Fruit fly (Drosophila melanogaster) whole organism, adult: ENCODE results near the gene CG10853.
A peak's percentile ranks its signal among the peaks of the same experiment; 100 is the strongest.

Source experiments
- CG11617 ChIP-seq: fragments of 200-800 bp; sonication (Bioruptor generic); optimal IDR thresholded peaks from 2 replicates; lab custom pipeline; 2017; ENCODE audit warnings: mild to moderate bottlenecking, missing biosample characterization, missing genetic modification reagents, missing genetic modification characterization
- CG12768 ChIP-seq: fragments of 200-800 bp; sonication (Bioruptor generic); optimal IDR thresholded peaks from 2 replicates; lab custom pipeline; 2017; ENCODE audit warnings: missing biosample characterization, missing genetic modification characterization, mild to moderate bottlenecking, moderate library complexity, missing genetic modification reagents
- CG14711 ChIP-seq: fragments of 200-800 bp; sonication (Bioruptor generic); optimal IDR thresholded peaks from 2 replicates; lab custom pipeline; 2018; ENCODE audit warnings: missing biosample characterization, mild to moderate bottlenecking, missing genetic modification characterization, moderate library complexity
- CG1620 ChIP-seq: fragments of 200-800 bp; sonication (Bioruptor generic); optimal IDR thresholded peaks from 2 replicates; lab custom pipeline; 2016; ENCODE audit warnings: missing biosample characterization, missing genetic modification characterization
- CG33017 ChIP-seq: fragments of 200-800 bp; sonication (Bioruptor generic); optimal IDR thresholded peaks from 2 replicates; lab custom pipeline; 2018; ENCODE audit warnings: missing biosample characterization, mild to moderate bottlenecking, missing genetic modification characterization, moderate library complexity
- CG5204 ChIP-seq: fragments of 200-800 bp; sonication (Bioruptor generic); optimal IDR thresholded peaks from 2 replicates; lab custom pipeline; 2016; ENCODE audit warnings: missing biosample characterization, missing genetic modification characterization
- CG7045 ChIP-seq: fragments of 200-800 bp; sonication (Bioruptor generic); optimal IDR thresholded peaks from 2 replicates; lab custom pipeline; 2017; ENCODE audit warnings: missing biosample characterization, mild to moderate bottlenecking, missing genetic modification characterization
- CG7101 ChIP-seq: fragments of 200-800 bp; sonication (Bioruptor generic); optimal IDR thresholded peaks from 2 replicates; lab custom pipeline; 2018; ENCODE audit warnings: missing biosample characterization, mild to moderate bottlenecking, missing genetic modification characterization, moderate library complexity
- Clk ChIP-seq: fragments of 200-800 bp; sonication (Bioruptor generic); optimal IDR thresholded peaks from 2 replicates; lab custom pipeline; 2017; ENCODE audit warnings: missing biosample characterization, missing genetic modification characterization
- Crg-1 ChIP-seq: fragments of 200-800 bp; sonication (Bioruptor generic); optimal IDR thresholded peaks from 2 replicates; lab custom pipeline; 2016; ENCODE audit warnings: missing biosample characterization, missing genetic modification characterization
- Hr96 ChIP-seq: fragments of 200-800 bp; sonication (Bioruptor generic); optimal IDR thresholded peaks from 2 replicates; lab custom pipeline; 2016; ENCODE audit warnings: missing biosample characterization, missing genetic modification characterization
- Mnt ChIP-seq: fragments of 200-800 bp; sonication (Bioruptor generic); optimal IDR thresholded peaks from 2 replicates; lab custom pipeline; 2016; ENCODE audit warnings: missing biosample characterization, mild to moderate bottlenecking, missing genetic modification characterization
- bab1 ChIP-seq: fragments of 200-800 bp; sonication (Bioruptor generic); optimal IDR thresholded peaks from 3 replicates; lab custom pipeline; 2019; ENCODE audit warnings: missing biosample characterization, mild to moderate bottlenecking, missing genetic modification characterization, moderate library complexity
- cic ChIP-seq: fragments of 200-800 bp; sonication (Bioruptor generic); optimal IDR thresholded peaks from 2 replicates; lab custom pipeline; 2017; ENCODE audit warnings: missing biosample characterization, mild to moderate bottlenecking, missing genetic modification characterization, moderate library complexity
- cnc ChIP-seq, 2 experiments: fragments of >200 bp; optimal IDR thresholded peaks; 2 replicates each; lab custom pipeline; 2017
- kay ChIP-seq: fragments of 200-800 bp; sonication (Bioruptor generic); peaks from one replicate; lab custom pipeline; 2016; ENCODE audit warnings: missing biosample characterization, missing genetic modification characterization, borderline replicate concordance
- ovo ChIP-seq: fragments of 200-800 bp; sonication (Bioruptor generic); optimal IDR thresholded peaks from 2 replicates; lab custom pipeline; 2016; ENCODE audit warnings: missing biosample characterization, missing genetic modification characterization
- pad ChIP-seq: fragments of 200-800 bp; sonication (Bioruptor generic); optimal IDR thresholded peaks from 3 replicates; lab custom pipeline; 2017; ENCODE audit warnings: missing biosample characterization, missing genetic modification characterization, mild to moderate bottlenecking, moderate library complexity, missing genetic modification reagents
- tj ChIP-seq: fragments of 200-800 bp; sonication (Bioruptor generic); optimal IDR thresholded peaks from 3 replicates; lab custom pipeline; 2017; ENCODE audit warnings: missing biosample characterization, mild to moderate bottlenecking, missing genetic modification characterization, moderate library complexity
- toe ChIP-seq: fragments of 200-800 bp; sonication (Bioruptor generic); optimal IDR thresholded peaks from 2 replicates; lab custom pipeline; 2016; ENCODE audit warnings: missing biosample characterization, missing genetic modification characterization

The CG10853 gene

DNA sequence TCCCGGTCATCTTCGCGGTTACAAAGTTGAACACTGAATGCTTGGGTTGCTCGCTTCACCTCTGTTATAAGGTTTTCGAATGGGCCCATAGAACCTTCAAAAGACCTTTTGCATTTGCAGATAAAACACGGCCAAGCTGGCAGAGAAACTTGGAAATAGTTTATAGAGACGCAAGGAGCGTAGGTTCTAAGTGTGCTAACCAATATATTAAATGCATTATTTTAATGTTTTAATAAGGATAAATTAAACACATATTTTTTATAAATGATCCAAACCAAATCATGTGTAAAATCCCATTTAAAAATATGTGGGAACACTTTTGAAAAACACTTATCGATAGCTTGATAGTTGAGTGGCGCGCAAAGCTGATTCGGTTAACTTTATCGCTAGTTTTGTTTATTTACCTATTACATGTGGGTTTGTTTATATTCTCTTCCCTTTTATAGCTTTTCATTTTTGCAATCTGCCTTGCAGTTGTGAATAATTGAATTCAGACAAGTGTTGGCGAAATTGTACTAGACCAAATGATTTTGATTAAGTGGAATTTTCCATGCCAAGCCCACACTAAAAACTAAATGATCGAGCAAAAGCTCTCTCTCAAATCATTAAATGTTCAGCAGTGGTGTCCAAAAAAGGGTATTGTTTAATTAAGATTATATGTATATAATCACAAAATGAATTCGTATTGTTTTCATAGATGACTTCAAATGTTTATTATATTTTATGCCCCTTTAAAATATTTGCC lies 7.4 kb upstream of the CG10853 start, which contains the start of gene CG12766:
CG12766 (minus strand) TSS at position 51 of the 745 bp plus-strand sequence.
- TF ChIP-seq cic, result peak; percentile 86
- TF ChIP-seq CG11617 (GFP tag; lab: Kevin White, UChicago), result peak; percentile 70
- peak; percentile 7 for TF ChIP-seq tj (GFP tag; lab: Kevin White, UChicago)
- peak; percentile 10 for TF ChIP-seq pad (GFP tag; lab: Kevin White, UChicago)
- peak; percentile 53 for TF ChIP-seq CG7045 (GFP tag; lab: Kevin White, UChicago)
- peak; percentile 86 for TF ChIP-seq CG7101
- TF ChIP-seq CG5204 (GFP tag; lab: Kevin White, UChicago), result no peak
- TF ChIP-seq Mnt (GFP tag; lab: Kevin White, UChicago), result peak; percentile 56
- TF ChIP-seq cnc (optimal IDR thresholded peaks at IDR 0.05; lab: Kevin White, UChicago), result no peak
- peak; percentile 77 for TF ChIP-seq CG14711 (tag; lab: Kevin White, UChicago)
- no peak for TF ChIP-seq Crg-1 (GFP tag; lab: Kevin White, UChicago)
- no peak for TF ChIP-seq CG1620 (GFP tag; lab: Kevin White, UChicago)
- TF ChIP-seq kay (GFP tag; lab: Kevin White, UChicago), result peak; percentile 97
- no peak for TF ChIP-seq Clk
- no peak for TF ChIP-seq Hr96 (GFP tag; lab: Kevin White, UChicago)
- no peak for TF ChIP-seq ovo (GFP tag; lab: Kevin White, UChicago)
- TF ChIP-seq CG33017, result peak; percentile 78
- peak; percentile 67 for TF ChIP-seq CG12768
- TF ChIP-seq toe (GFP tag; lab: Kevin White, UChicago), result no peak
- peak; percentile 24 for TF ChIP-seq bab1 (GFP tag; lab: Kevin White, UChicago)

DNA sequence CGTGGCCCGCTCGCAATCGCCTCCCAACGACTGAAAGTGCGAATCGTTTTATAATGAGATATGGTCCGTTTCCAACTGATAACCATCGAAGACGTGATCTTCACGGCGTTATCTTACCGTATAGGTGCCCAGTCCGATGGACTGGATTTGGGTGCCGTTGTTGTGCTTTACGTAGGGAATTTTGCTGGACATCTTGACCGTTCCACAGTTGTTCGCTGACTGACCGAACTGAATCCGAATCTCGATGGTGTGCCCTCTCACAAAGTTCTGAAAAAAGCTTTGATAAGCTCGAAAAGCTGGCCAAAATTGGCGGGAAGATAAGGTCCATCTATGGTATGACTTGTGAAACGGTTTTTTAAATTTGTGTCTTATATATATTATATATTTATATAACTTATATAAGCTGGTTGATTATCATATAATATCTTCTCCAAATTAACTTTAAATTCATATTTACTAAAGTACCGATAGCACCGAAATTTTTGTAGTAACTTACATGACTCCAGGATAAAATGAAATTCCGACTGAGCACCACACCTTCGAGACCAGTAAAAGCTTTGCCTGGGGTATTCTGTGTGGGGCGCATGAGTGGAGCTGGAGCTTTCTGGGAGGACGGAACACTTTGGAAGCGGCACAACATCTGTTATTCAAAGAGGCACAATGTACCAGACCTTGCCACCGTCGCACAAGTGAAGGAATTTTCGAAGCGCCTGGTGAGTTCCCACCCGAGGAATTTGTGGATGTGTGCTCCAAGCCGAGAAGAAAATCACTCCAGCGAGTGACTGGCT lies 5.3 kb upstream of the CG10853 start, which contains the start of the genes CG10863 and CG14982:
CG10863 (minus strand) TSS at position 225 of the 788 bp plus-strand sequence.
CG14982 (plus strand) TSS at position 470 of the 788 bp plus-strand sequence.
- TF ChIP-seq bab1 (GFP tag; lab: Kevin White, UChicago), result peak; percentile 28
- peak; percentile 87 for TF ChIP-seq cic
- no peak for TF ChIP-seq toe (GFP tag; lab: Kevin White, UChicago)
- no peak for TF ChIP-seq CG5204 (GFP tag; lab: Kevin White, UChicago)
- TF ChIP-seq CG11617 (GFP tag; lab: Kevin White, UChicago), result peak; percentile 15
- peak; percentile 87 for TF ChIP-seq Mnt (GFP tag; lab: Kevin White, UChicago)
- TF ChIP-seq CG33017, result peak; percentile 55
- TF ChIP-seq Hr96 (GFP tag; lab: Kevin White, UChicago), result peak; percentile 49
- peak; percentile 7 for TF ChIP-seq Crg-1 (GFP tag; lab: Kevin White, UChicago)
- TF ChIP-seq CG14711 (tag; lab: Kevin White, UChicago), result peak; percentile 34
- TF ChIP-seq CG7045 (GFP tag; lab: Kevin White, UChicago), result no peak
- no peak for TF ChIP-seq Clk
- no peak for TF ChIP-seq tj (GFP tag; lab: Kevin White, UChicago)
- no peak for TF ChIP-seq cnc (optimal IDR thresholded peaks at IDR 0.05; lab: Kevin White, UChicago)
- peak; percentile 25 for TF ChIP-seq CG1620 (GFP tag; lab: Kevin White, UChicago)
- TF ChIP-seq pad (GFP tag; lab: Kevin White, UChicago), result peak; percentile 10
- no peak for TF ChIP-seq kay (GFP tag; lab: Kevin White, UChicago)
- TF ChIP-seq ovo (GFP tag; lab: Kevin White, UChicago), result no peak
- TF ChIP-seq CG7101, result peak; percentile 50
- peak; percentile 54 for TF ChIP-seq CG12768

DNA sequence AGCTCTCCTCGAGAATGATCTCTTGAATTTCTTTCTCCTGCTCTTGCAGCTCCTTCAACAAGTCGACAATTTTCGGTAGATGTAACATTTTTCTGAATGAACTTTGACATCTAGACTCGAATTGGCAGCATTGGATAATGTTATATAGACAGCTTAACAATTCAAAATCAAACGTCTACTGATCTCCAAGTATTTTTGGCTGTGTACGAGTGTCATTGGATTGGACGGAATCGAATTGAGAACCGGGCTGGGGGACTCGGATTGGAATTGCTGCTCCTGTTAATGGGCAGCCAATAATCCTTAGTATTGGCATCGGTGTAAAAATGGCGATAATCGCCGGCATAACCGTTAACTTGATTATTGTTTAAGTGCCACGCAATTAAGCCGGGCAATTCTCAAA lies 1.5 kb downstream of the CG10853 start, which contains the start of gene CG14983:
CG14983 (minus strand) TSS at position 101 of the 400 bp plus-strand sequence.
- no peak for TF ChIP-seq Hr96 (GFP tag; lab: Kevin White, UChicago)
- no peak for TF ChIP-seq CG11617 (GFP tag; lab: Kevin White, UChicago)
- TF ChIP-seq toe (GFP tag; lab: Kevin White, UChicago), result no peak
- TF ChIP-seq CG33017, result no peak
- TF ChIP-seq Clk, result no peak
- no peak for TF ChIP-seq tj (GFP tag; lab: Kevin White, UChicago)
- TF ChIP-seq kay (GFP tag; lab: Kevin White, UChicago), result no peak
- TF ChIP-seq CG7101, result no peak
- TF ChIP-seq Crg-1 (GFP tag; lab: Kevin White, UChicago), result no peak
- no peak for TF ChIP-seq pad (GFP tag; lab: Kevin White, UChicago)
- no peak for TF ChIP-seq CG5204 (GFP tag; lab: Kevin White, UChicago)
- no peak for TF ChIP-seq bab1 (GFP tag; lab: Kevin White, UChicago)
- TF ChIP-seq CG1620 (GFP tag; lab: Kevin White, UChicago), result no peak
- no peak for TF ChIP-seq CG14711 (tag; lab: Kevin White, UChicago)
- TF ChIP-seq Mnt (GFP tag; lab: Kevin White, UChicago), result no peak
- no peak for TF ChIP-seq CG7045 (GFP tag; lab: Kevin White, UChicago)
- no peak for TF ChIP-seq ovo (GFP tag; lab: Kevin White, UChicago)
- no peak for TF ChIP-seq CG12768
- no peak for TF ChIP-seq cic
- TF ChIP-seq cnc (optimal IDR thresholded peaks at IDR 0.05; lab: Kevin White, UChicago), result no peak

DNA sequence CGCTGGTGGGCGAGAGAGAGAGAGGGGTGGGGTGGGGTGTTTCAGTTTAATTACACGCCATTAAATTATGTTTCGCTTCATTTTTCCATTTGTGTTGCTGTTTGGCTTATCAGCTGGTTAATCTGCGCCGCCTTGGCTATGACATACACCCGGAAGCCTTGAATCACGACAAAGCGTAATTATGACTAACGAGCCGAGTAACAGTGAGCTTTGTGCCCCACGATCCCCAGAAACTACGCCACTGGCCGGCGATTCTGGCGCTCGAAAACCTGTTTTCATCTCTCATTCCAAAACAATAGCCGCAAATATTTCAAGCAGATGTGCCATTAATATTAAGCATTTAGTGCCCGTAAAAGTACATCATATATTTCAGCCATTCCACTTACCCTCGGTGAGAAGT lies 4.2 kb downstream of the CG10853 start:
- no peak for TF ChIP-seq CG1620 (GFP tag; lab: Kevin White, UChicago)
- no peak for TF ChIP-seq Mnt (GFP tag; lab: Kevin White, UChicago)
- no peak for TF ChIP-seq CG14711 (tag; lab: Kevin White, UChicago)
- TF ChIP-seq CG33017, result no peak
- TF ChIP-seq tj (GFP tag; lab: Kevin White, UChicago), result no peak
- no peak for TF ChIP-seq ovo (GFP tag; lab: Kevin White, UChicago)
- no peak for TF ChIP-seq CG11617 (GFP tag; lab: Kevin White, UChicago)
- no peak for TF ChIP-seq Clk
- TF ChIP-seq cnc (optimal IDR thresholded peaks at IDR 0.05; lab: Kevin White, UChicago), result no peak
